Fruit fly (Drosophila melanogaster): ENCODE results near the gene CadN.
A peak's percentile ranks its signal among the peaks of the same experiment; 100 is the strongest.

CadN gene

DNA sequence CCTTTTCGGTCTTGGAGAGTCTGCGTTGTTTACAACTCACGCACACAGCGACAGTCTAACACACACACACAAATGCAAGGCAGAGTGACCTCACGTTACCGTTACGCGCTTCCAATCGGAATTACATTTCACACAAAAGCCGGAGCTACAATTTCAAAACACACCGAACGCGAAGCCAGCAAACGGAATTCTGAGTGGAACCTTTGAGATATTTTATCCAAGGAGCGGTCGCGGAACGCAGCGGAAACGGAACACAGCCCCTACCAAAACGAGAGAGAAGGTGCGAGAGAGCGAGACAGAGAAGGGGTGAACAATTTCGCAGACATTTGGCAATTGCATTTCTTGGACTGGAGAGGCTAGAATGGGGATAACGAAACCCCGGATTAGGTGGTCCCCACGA is 24.0 kb downstream of the CadN start (continued):
- TF ChIP-seq fu2 (GFP tag; optimal IDR thresholded peaks at IDR 0.05) (no peak), Trl (optimal IDR thresholded peaks at IDR 0.05) (peak; percentile 21 to 30), Trl (GFP tag; optimal IDR thresholded peaks at IDR 0.05) (no peak), chinmo (GFP tag; IDR thresholded peaks at IDR 0.05; ENCODE audit: partially characterized antibody) (0 out of 4 replicates have a peak, but pooled peaks have one; percentile 20), CG16779 (GFP tag; IDR thresholded peaks at IDR 0.05) (peak; percentile 28; the same call in 1 of the 2 replicates)

dm6 chr2L:17752406-17752805 is 25.7 kb downstream of the CadN start:
- TF ChIP-seq ato (GFP tag; IDR thresholded peaks at IDR 0.05; ENCODE audit: partially characterized antibody) = no peak
- no peak for TF ChIP-seq gro (GFP tag; optimal IDR thresholded peaks at IDR 0.05)
- no peak for TF ChIP-seq CG8290 (GFP tag; optimal IDR thresholded peaks at IDR 0.05)
- TF ChIP-seq CG8290 (tag; optimal IDR thresholded peaks at IDR 0.05) = peak in 1 of 2 experiments; percentile 4
- peak; percentile 78 for TF ChIP-seq pfk (GFP tag; optimal IDR thresholded peaks at IDR 0.05)
- no peak for TF ChIP-seq D19B (GFP tag; optimal IDR thresholded peaks at IDR 0.05)
- peak; percentile 55 for TF ChIP-seq Med (GFP tag)
- TF ChIP-seq CG10959 (GFP tag; IDR thresholded peaks at IDR 0.05) = 0 out of 2 replicates have a peak, but pooled peaks have one; percentile 29
- TF ChIP-seq CG16779 (GFP tag; IDR thresholded peaks at IDR 0.05) = peak; percentile 75; the same call in 1 of the 2 replicates
- TF ChIP-seq yki (optimal IDR thresholded peaks at IDR 0.05) = peak; percentile 85
- TF ChIP-seq sisA (GFP tag; IDR thresholded peaks at IDR 0.05) = no peak
- TF ChIP-seq CG12236 (GFP tag; optimal IDR thresholded peaks at IDR 0.05) = no peak
- TF ChIP-seq Hmr (GFP tag; optimal IDR thresholded peaks at IDR 0.05) = peak; percentile 31
- TF ChIP-seq lab (GFP tag; optimal IDR thresholded peaks at IDR 0.05) = peak; percentile 27
- no peak for TF ChIP-seq CG1792 (GFP tag; optimal IDR thresholded peaks at IDR 0.05)
- no peak for TF ChIP-seq CG3407 (GFP tag; optimal IDR thresholded peaks at IDR 0.05)
- peak; percentile 59 for TF ChIP-seq nerfin-1 (tag; optimal IDR thresholded peaks at IDR 0.05)
- no peak for TF ChIP-seq tio (GFP tag; optimal IDR thresholded peaks at IDR 0.05)
- TF ChIP-seq ewg (GFP tag; optimal IDR thresholded peaks at IDR 0.05) = peak; percentile 78
- TF ChIP-seq CG31224 (GFP tag; IDR thresholded peaks at IDR 0.05) = no peak
- TF ChIP-seq CG15269 (tag; optimal IDR thresholded peaks at IDR 0.05) = no peak
- TF ChIP-seq seq (GFP tag; IDR thresholded peaks at IDR 0.05) = peak; percentile 82
- no peak for TF ChIP-seq CG4707 (GFP tag; optimal IDR thresholded peaks at IDR 0.05)
- peak; percentile 67 for TF ChIP-seq onecut (GFP tag; IDR thresholded peaks at IDR 0.05)
- TF ChIP-seq zf30C (GFP tag; optimal IDR thresholded peaks at IDR 0.05) = peak; percentile 47
- no peak for TF ChIP-seq lbe (GFP tag; optimal IDR thresholded peaks at IDR 0.05)
- no peak for TF ChIP-seq pho (GFP tag; optimal IDR thresholded peaks at IDR 0.05)
- peak in 1 of 2 experiments; percentile 78 for TF ChIP-seq insv (GFP tag; optimal IDR thresholded peaks at IDR 0.05)
- no peak for TF ChIP-seq E2f2 (GFP tag; IDR thresholded peaks at IDR 0.05)
- TF ChIP-seq z (GFP tag; IDR thresholded peaks at IDR 0.05) = peak; percentile 80
- peak; percentile 45 for TF ChIP-seq D (optimal IDR thresholded peaks at IDR 0.05)
- no peak for TF ChIP-seq D (GFP tag; optimal IDR thresholded peaks at IDR 0.05)
- TF ChIP-seq CG34224 (GFP tag; IDR thresholded peaks at IDR 0.05; ENCODE audit: partially characterized antibody) = peak; percentile 20; the same call in 1 of the 3 replicates
- no peak for TF ChIP-seq stwl (tag; optimal IDR thresholded peaks at IDR 0.05)
- TF ChIP-seq chinmo (GFP tag; IDR thresholded peaks at IDR 0.05; ENCODE audit: partially characterized antibody) = 0 out of 4 replicates have a peak, but pooled peaks have one; percentile 20
- TF ChIP-seq Opbp (GFP tag; IDR thresholded peaks at IDR 0.05; ENCODE audit: partially characterized antibody) = 0 out of 3 replicates have a peak, but pooled peaks have one; percentile 16
- no peak for TF ChIP-seq cwo (GFP tag; optimal IDR thresholded peaks at IDR 0.05)
- no peak for TF ChIP-seq odd (GFP tag; optimal IDR thresholded peaks at IDR 0.05)
- peak; percentile 90 to 95 for TF ChIP-seq Trl (optimal IDR thresholded peaks at IDR 0.05)
- TF ChIP-seq Trl (GFP tag; optimal IDR thresholded peaks at IDR 0.05) = peak; percentile 53
- peak; percentile 46; the same call in 1 of the 3 replicates for TF ChIP-seq zen2 (GFP tag; IDR thresholded peaks at IDR 0.05; ENCODE audit: partially characterized antibody)
- 0 out of 2 replicates have a peak, but pooled peaks have one; percentile 36 for TF ChIP-seq CG32767 (GFP tag; IDR thresholded peaks at IDR 0.05)
- TF ChIP-seq dmrt99B (tag; optimal IDR thresholded peaks at IDR 0.05) = no peak
- peak; percentile 62 for TF ChIP-seq cg (GFP tag; optimal IDR thresholded peaks at IDR 0.05)
- TF ChIP-seq amos (GFP tag; IDR thresholded peaks at IDR 0.05; ENCODE audit: partially characterized antibody) = 0 out of 2 replicates have a peak, but pooled peaks have one; percentile 16
- TF ChIP-seq Hsf (GFP tag; optimal IDR thresholded peaks at IDR 0.05) = no peak
